Fruit fly (Drosophila melanogaster) whole organism: ENCODE data around the gene gdl-ORF39.

Experiments used
- CG8478 ChIP-seq: fragments of >200 bp; optimal IDR thresholded peaks from 2 replicates; lab custom pipeline; 2018; ENCODE audit warnings: inconsistent platforms
- Dll ChIP-seq: fragments of >200 bp; optimal IDR thresholded peaks from 2 replicates; lab custom pipeline; 2017
- EcR ChIP-seq, 2 experiments: fragments of >200 bp; optimal IDR thresholded peaks; 2 replicates each; lab custom pipeline; 2017; ENCODE audit warnings: missing biosample characterization in 2 of 2, missing genetic modification characterization in 2 of 2, missing genetic modification reagents in 2 of 2
- pan ChIP-seq: fragments of >200 bp; optimal IDR thresholded peaks from 2 replicates; lab custom pipeline; 2017
- psq ChIP-seq: fragments of >200 bp; optimal IDR thresholded peaks from 2 replicates; lab custom pipeline; 2017
- usp ChIP-seq: fragments of >200 bp; optimal IDR thresholded peaks from 2 replicates; lab custom pipeline; 2017; ENCODE audit warnings: missing biosample characterization, missing genetic modification characterization, mixed read lengths

gdl-ORF39 gene

DNA sequence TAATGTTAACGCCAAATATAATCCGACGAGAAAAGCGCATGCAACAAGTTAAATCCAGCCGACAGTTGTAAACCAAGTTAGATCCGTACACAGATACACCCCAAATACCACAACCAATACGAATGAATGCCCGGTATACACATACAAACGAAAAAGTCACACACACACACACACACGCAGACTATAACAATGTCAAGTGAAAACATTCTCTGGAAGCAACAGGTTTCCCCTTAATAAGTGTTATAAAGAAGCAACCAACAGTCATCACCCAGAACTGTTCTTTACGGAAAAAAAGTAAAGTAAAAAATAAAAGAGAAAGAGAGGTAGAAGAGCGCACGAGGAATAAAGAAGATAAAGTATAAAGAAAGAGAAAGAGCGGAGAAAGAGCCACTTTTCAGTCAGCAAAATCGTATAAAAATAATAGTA is 26.6 kb downstream of the gdl-ORF39 start:
- TF ChIP-seq EcR (GFP tag; optimal IDR thresholded peaks at IDR 0.05; lab: Kevin White, UChicago) (no peak), CG8478 (lab: Kevin White, UChicago) (no peak), pan (lab: Kevin White, UChicago) (no peak), Dll (lab: Kevin White, UChicago) (no peak)

- TF ChIP-seq pan (lab: Kevin White, UChicago): peak; percentile 1
- no peak for TF ChIP-seq CG8478 (lab: Kevin White, UChicago)
Observed at dm6 chr3L:15536550-15536949, 27.3 kb downstream of the gdl-ORF39 start.

- TF ChIP-seq EcR (GFP tag; optimal IDR thresholded peaks at IDR 0.05; lab: Kevin White, UChicago): peak in 1 of 2 experiments; percentile 19
- TF ChIP-seq psq (lab: Kevin White, UChicago): no peak
Observed at dm6 chr3L:15537916-15538581, 28.8 kb downstream of the gdl-ORF39 start.

dm6 chr3L:15538582-15539490 is 29.6 kb downstream of the gdl-ORF39 start:
- TF ChIP-seq CG8478 (lab: Kevin White, UChicago): no peak
- no peak for TF ChIP-seq pan (lab: Kevin White, UChicago)
- TF ChIP-seq psq (lab: Kevin White, UChicago): no peak
- no peak for TF ChIP-seq Dll (lab: Kevin White, UChicago)
- no peak for TF ChIP-seq usp (GFP tag; lab: Kevin White, UChicago)
- TF ChIP-seq EcR (GFP tag; optimal IDR thresholded peaks at IDR 0.05; lab: Kevin White, UChicago): no peak

DNA sequence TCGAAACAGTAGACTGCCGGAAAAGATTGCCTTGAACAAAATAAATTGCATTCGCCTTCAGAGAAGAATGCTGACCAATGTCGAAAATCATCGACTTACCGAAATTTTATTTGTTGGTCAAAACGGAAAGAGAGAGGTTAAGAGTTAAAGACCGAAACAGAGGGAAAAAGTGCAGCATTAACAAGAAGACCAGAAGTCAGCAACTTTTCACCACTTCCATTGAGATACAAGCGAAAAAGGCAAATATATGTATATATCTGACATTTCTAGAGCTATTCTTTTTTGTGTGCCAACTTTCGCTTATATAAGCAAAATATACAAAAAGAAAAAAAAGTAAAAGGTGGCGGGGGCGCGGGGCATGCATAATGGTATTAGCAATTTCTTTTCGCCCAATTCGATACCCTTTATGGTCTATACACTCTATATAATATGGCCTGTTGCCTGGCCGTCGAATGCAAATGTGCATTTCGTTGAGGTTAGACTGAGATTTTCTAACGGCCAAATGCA is 30.7 kb downstream of the gdl-ORF39 start:
- TF ChIP-seq CG8478 (lab: Kevin White, UChicago) (no peak), usp (GFP tag; lab: Kevin White, UChicago) (no peak), pan (lab: Kevin White, UChicago) (no peak), psq (lab: Kevin White, UChicago) (no peak), EcR (GFP tag; optimal IDR thresholded peaks at IDR 0.05; lab: Kevin White, UChicago) (no peak), Dll (lab: Kevin White, UChicago) (no peak)

- TF ChIP-seq Dll (lab: Kevin White, UChicago) (no peak), EcR (GFP tag; optimal IDR thresholded peaks at IDR 0.05; lab: Kevin White, UChicago) (no peak), CG8478 (lab: Kevin White, UChicago) (no peak), usp (GFP tag; lab: Kevin White, UChicago) (no peak), pan (lab: Kevin White, UChicago) (no peak), psq (lab: Kevin White, UChicago) (no peak)
Observed at dm6 chr3L:15540682-15541081, 31.4 kb downstream of the gdl-ORF39 start.

- TF ChIP-seq CG8478 (lab: Kevin White, UChicago): no peak
- no peak for TF ChIP-seq EcR (GFP tag; optimal IDR thresholded peaks at IDR 0.05; lab: Kevin White, UChicago)
- TF ChIP-seq usp (GFP tag; lab: Kevin White, UChicago): no peak
- TF ChIP-seq psq (lab: Kevin White, UChicago): no peak
- no peak for TF ChIP-seq pan (lab: Kevin White, UChicago)
- TF ChIP-seq Dll (lab: Kevin White, UChicago): no peak
Observed at dm6 chr3L:15541281-15541680, 32.0 kb downstream of the gdl-ORF39 start.

- TF ChIP-seq pan (lab: Kevin White, UChicago) (no peak), CG8478 (lab: Kevin White, UChicago) (no peak), usp (GFP tag; lab: Kevin White, UChicago) (no peak), psq (lab: Kevin White, UChicago) (no peak), EcR (GFP tag; optimal IDR thresholded peaks at IDR 0.05; lab: Kevin White, UChicago) (no peak), Dll (lab: Kevin White, UChicago) (no peak)
Observed at dm6 chr3L:15543049-15543448, 33.8 kb downstream of the gdl-ORF39 start.

DNA sequence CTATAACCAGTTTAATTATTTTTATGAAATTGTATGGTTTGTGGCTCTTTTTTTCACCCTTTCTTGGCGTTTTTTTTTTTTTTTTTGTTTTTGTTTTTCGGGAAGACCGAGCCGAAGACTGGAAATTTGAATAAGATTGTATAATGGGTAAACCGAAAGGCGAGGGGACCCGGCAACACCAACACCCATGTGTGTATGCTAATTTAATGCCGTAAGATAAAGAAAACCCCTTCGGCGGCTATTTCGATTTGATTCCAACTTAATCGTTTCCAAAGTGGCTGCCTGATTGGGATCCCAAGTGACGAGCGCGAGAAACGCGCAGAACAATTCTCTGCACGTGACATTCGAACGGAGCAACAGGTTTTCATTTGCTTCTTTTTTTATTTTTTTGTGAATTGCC is 34.2 kb downstream of the gdl-ORF39 start:
- TF ChIP-seq psq (lab: Kevin White, UChicago) (no peak), Dll (lab: Kevin White, UChicago) (no peak), CG8478 (lab: Kevin White, UChicago) (no peak), usp (GFP tag; lab: Kevin White, UChicago) (no peak), pan (lab: Kevin White, UChicago) (no peak), EcR (GFP tag; optimal IDR thresholded peaks at IDR 0.05; lab: Kevin White, UChicago) (no peak)

- TF ChIP-seq psq (lab: Kevin White, UChicago) (no peak), EcR (GFP tag; optimal IDR thresholded peaks at IDR 0.05; lab: Kevin White, UChicago) (peak; percentile 69 to 76)
Observed at dm6 chr3L:15544455-15545415, 35.5 kb downstream of the gdl-ORF39 start.
